Worm (Caenorhabditis elegans): ENCODE data around the gene M163.22.

M163.22 gene

DNA sequence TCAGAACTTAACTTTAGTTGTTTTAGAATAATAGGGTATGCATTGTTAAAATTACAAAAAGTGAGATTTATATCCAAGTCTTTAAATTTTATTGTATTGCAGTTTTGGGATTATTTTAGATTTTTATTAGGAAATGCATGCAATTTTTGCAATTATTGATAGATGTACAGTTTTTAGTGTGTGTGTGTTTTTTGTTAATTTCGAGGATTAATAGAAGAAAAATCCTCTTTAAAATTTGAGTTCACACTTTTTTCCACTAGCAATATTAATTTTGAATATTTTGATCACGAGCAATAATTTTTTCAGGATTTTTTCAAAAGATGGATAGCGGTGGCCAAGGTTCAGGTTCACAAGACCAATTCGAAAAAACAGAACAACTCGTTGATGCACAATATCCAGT, 17.8 kb upstream of the M163.22 start, which contains the start of gene jmjd-3.2:
Gene jmjd-3.2 (plus strand): TSS at position 301 of the 400 bp plus-strand sequence.
- no peak for TF ChIP-seq ceh-40 (GFP tag; IDR thresholded peaks at IDR 0.05)
- TF ChIP-seq tbx-9 (tag; optimal IDR thresholded peaks at IDR 0.05; ENCODE audit: borderline replicate concordance), result no peak
- no peak for TF ChIP-seq bed-1 (GFP tag; IDR thresholded peaks at IDR 0.05)
- TF ChIP-seq ztf-6 (GFP tag; IDR thresholded peaks at IDR 0.05), result no peak
- TF ChIP-seq Y53G8AR.9 (GFP tag; conservative IDR thresholded peaks at IDR 0.05), result no peak
- TF ChIP-seq F49E8.2 (tag; optimal IDR thresholded peaks at IDR 0.05; ENCODE audit: insufficient read depth), result no peak
- TF ChIP-seq egrh-3 (GFP tag; IDR thresholded peaks at IDR 0.05), result no peak
- TF ChIP-seq him-1 (tag; optimal IDR thresholded peaks at IDR 0.05), result no peak
- TF ChIP-seq tbp1 (GFP tag; optimal IDR thresholded peaks at IDR 0.05), result no peak
- no peak for TF ChIP-seq hlh-26 (GFP tag; conservative IDR thresholded peaks at IDR 0.05)
- TF ChIP-seq snpc-1.3 (tag; optimal IDR thresholded peaks at IDR 0.05; ENCODE audit: insufficient read depth), result no peak

DNA sequence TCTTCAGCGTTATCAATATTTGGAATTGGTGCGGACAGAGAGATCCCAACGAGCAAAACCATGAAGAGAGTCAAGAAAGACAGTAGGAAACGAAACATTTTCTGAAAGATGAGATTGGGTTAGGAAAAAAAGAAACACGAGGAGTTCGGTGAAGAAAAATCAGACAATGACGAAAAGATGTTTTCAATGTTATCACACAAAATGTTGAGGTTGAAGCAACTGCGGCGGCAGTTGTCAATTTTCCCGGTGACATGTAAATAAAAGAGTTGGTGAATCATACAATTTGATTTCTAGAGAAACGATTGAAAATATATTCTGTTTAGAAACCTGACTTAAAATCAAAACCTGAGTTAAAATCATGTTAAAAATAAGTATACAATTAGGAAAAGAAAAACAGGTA, 12.0 kb upstream of the M163.22 start, which contains the start of gene F23D12.7:
Gene F23D12.7 (minus strand): TSS at position 101 of the 400 bp plus-strand sequence.
- TF ChIP-seq lin-26 (GFP tag; IDR thresholded peaks at IDR 0.05) (no peak), Y53F4B.3 (GFP tag; IDR thresholded peaks at IDR 0.05) (no peak), him-1 (tag; optimal IDR thresholded peaks at IDR 0.05) (no peak), let-607 (tag; optimal IDR thresholded peaks at IDR 0.05) (no peak), hrde-1 (tag; optimal IDR thresholded peaks at IDR 0.05; ENCODE audit: borderline replicate concordance) (no peak), egrh-3 (GFP tag; IDR thresholded peaks at IDR 0.05) (no peak), nfyb-1 (GFP tag; IDR thresholded peaks at IDR 0.05) (no peak), aptf-3 (GFP tag; IDR thresholded peaks at IDR 0.05) (no peak), efl-1 (GFP tag; optimal IDR thresholded peaks at IDR 0.05) (no peak)

DNA sequence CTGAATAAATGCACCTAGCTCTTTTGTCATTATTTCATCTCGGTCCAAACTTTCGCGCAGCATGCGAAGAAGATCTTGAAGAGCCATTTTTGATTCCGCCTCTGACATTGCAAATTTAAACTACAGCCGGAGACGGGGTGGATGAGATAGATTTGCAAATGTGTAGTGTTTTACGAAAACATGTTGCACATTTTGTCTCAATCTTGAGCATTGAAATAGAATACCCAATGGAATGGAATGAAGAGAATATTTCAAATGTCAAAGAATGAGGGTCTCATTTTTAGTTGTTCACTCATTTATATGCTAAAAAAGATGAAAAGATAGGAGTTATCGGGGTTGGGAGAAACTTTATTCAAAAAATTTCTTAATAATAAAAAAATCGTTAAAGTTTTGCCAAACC, 10.3 kb upstream of the M163.22 start, which contains the start of gene Y66C5A.1:
Gene Y66C5A.1 (minus strand): TSS at position 101 of the 400 bp plus-strand sequence.
- TF ChIP-seq snpc-4 (GFP tag; optimal IDR thresholded peaks at IDR 0.05) (no peak), snpc-4 (tag; optimal IDR thresholded peaks at IDR 0.05) (no peak), bed-2 (GFP tag; IDR thresholded peaks at IDR 0.05) (no peak), lin-35 (GFP tag; optimal IDR thresholded peaks at IDR 0.05) (no peak), F23B12.7 (tag; optimal IDR thresholded peaks at IDR 0.05; ENCODE audit: insufficient read depth) (no peak), F37B4.10 (GFP tag; IDR thresholded peaks at IDR 0.05) (no peak), nhr-120 (GFP tag; IDR thresholded peaks at IDR 0.05) (no peak), ceh-27 (GFP tag; optimal IDR thresholded peaks at IDR 0.05) (no peak), madf-6 (GFP tag; IDR thresholded peaks at IDR 0.05) (no peak), ceh-79 (tag; optimal IDR thresholded peaks at IDR 0.05) (no peak), attf-5 (GFP tag; optimal IDR thresholded peaks at IDR 0.05) (no peak), atf-7 (tag; optimal IDR thresholded peaks at IDR 0.05) (no peak), aptf-3 (GFP tag; IDR thresholded peaks at IDR 0.05) (no peak), B0019.2 (GFP tag; conservative IDR thresholded peaks at IDR 0.05) (no peak), bed-1 (GFP tag; IDR thresholded peaks at IDR 0.05) (no peak), F55B11.4 (tag; optimal IDR thresholded peaks at IDR 0.05; ENCODE audit: borderline replicate concordance, insufficient read depth) (no peak), lsy-27 (tag; optimal IDR thresholded peaks at IDR 0.05; ENCODE audit: borderline replicate concordance, insufficient read depth) (no peak), F57C9.4 (tag; optimal IDR thresholded peaks at IDR 0.05) (no peak), nhr-27 (tag; optimal IDR thresholded peaks at IDR 0.05) (no peak), hrde-1 (tag; optimal IDR thresholded peaks at IDR 0.05; ENCODE audit: borderline replicate concordance) (no peak), fkh-3 (tag; optimal IDR thresholded peaks at IDR 0.05) (no peak)

Data from whole organism, young adult.